Fruit fly (Drosophila melanogaster): Measurements from ENCODE around the gene Dyrk2.
A peak's percentile ranks its signal among the peaks of the same experiment; 100 is the strongest.

The Dyrk2 gene

dm6 chr2L:14226694-14227093 is 7.2 kb downstream of the Dyrk2 start:
- TF ChIP-seq usp (GFP tag; optimal IDR thresholded peaks at IDR 0.05) (no peak), woc (GFP tag; optimal IDR thresholded peaks at IDR 0.05) (no peak), CrebA (GFP tag; optimal IDR thresholded peaks at IDR 0.05; ENCODE audit: borderline replicate concordance) (peak; percentile 18)

- TF ChIP-seq Sp1 (GFP tag; optimal IDR thresholded peaks at IDR 0.05) (peak; percentile 80), rgr (GFP tag; optimal IDR thresholded peaks at IDR 0.05) (peak; percentile 78), Hr83 (GFP tag; optimal IDR thresholded peaks at IDR 0.05; ENCODE audit: poor library complexity, severe bottlenecking) (peak; percentile 20), CrebA (GFP tag; optimal IDR thresholded peaks at IDR 0.05; ENCODE audit: borderline replicate concordance) (peak; percentile 4), tai (GFP tag; optimal IDR thresholded peaks at IDR 0.05) (peak; percentile 19), lola (GFP tag; optimal IDR thresholded peaks at IDR 0.05) (no peak), Jra (GFP tag; optimal IDR thresholded peaks at IDR 0.05) (peak; percentile 17), psq (GFP tag; optimal IDR thresholded peaks at IDR 0.05) (peak; percentile 79), usp (GFP tag; optimal IDR thresholded peaks at IDR 0.05) (no peak), sage (GFP tag; optimal IDR thresholded peaks at IDR 0.05) (peak; percentile 69), CG9705 (GFP tag; optimal IDR thresholded peaks at IDR 0.05) (no peak), HLH106 (tag; optimal IDR thresholded peaks at IDR 0.05) (peak; percentile 81), Hr78 (GFP tag; optimal IDR thresholded peaks at IDR 0.05) (no peak), dsf (GFP tag; optimal IDR thresholded peaks at IDR 0.05; ENCODE audit: borderline replicate concordance) (no peak), ey (GFP tag; optimal IDR thresholded peaks at IDR 0.05) (peak; percentile 78), Vsx2 (GFP tag; optimal IDR thresholded peaks at IDR 0.05; ENCODE audit: partially characterized antibody) (no peak), N (GFP tag; optimal IDR thresholded peaks at IDR 0.05) (no peak), Myc (optimal IDR thresholded peaks at IDR 0.05) (no peak), woc (GFP tag; optimal IDR thresholded peaks at IDR 0.05) (peak; percentile 79), CG32264 (GFP tag; optimal IDR thresholded peaks at IDR 0.05) (peak; percentile 49), Rel (GFP tag; optimal IDR thresholded peaks at IDR 0.05) (peak; percentile 20), Rel (tag; optimal IDR thresholded peaks at IDR 0.05) (peak; percentile 37), OdsH (GFP tag; optimal IDR thresholded peaks at IDR 0.05) (peak; percentile 77), Dfd (GFP tag; optimal IDR thresholded peaks at IDR 0.05) (no peak), h (GFP tag; optimal IDR thresholded peaks at IDR 0.05) (peak; percentile 90), br (GFP tag; optimal IDR thresholded peaks at IDR 0.05) (peak; percentile 78), jim (GFP tag; optimal IDR thresholded peaks at IDR 0.05) (no peak), Abd-B (GFP tag; optimal IDR thresholded peaks at IDR 0.05) (no peak), dmrt93B (GFP tag; optimal IDR thresholded peaks at IDR 0.05) (peak; percentile 55), pan (optimal IDR thresholded peaks at IDR 0.05) (no peak), Dif (GFP tag; optimal IDR thresholded peaks at IDR 0.05; ENCODE audit: partially characterized antibody) (no peak), Mio (GFP tag; optimal IDR thresholded peaks at IDR 0.05) (no peak), sv (GFP tag; optimal IDR thresholded peaks at IDR 0.05) (no peak), brk (GFP tag; optimal IDR thresholded peaks at IDR 0.05) (peak; percentile 73), dl (GFP tag; optimal IDR thresholded peaks at IDR 0.05; ENCODE audit: insufficient read depth in 1 of 2, partially characterized antibody in 2 of 2) (no peak), Hnf4 (GFP tag; optimal IDR thresholded peaks at IDR 0.05) (peak; percentile 73), fru (GFP tag; optimal IDR thresholded peaks at IDR 0.05) (peak; percentile 88), foxo (GFP tag; optimal IDR thresholded peaks at IDR 0.05) (peak in 1 of 2 experiments; percentile 87), GATAd (GFP tag; optimal IDR thresholded peaks at IDR 0.05) (no peak)
Measured at dm6 chr2L:14225957-14226676, 7.8 kb downstream of the Dyrk2 start.

- TF ChIP-seq GATAd (GFP tag; optimal IDR thresholded peaks at IDR 0.05) (no peak), dl (GFP tag; optimal IDR thresholded peaks at IDR 0.05; ENCODE audit: insufficient read depth in 1 of 2, partially characterized antibody in 2 of 2) (no peak), fru (GFP tag; optimal IDR thresholded peaks at IDR 0.05) (no peak), psq (GFP tag; optimal IDR thresholded peaks at IDR 0.05) (no peak), Abd-B (GFP tag; optimal IDR thresholded peaks at IDR 0.05) (no peak), Hnf4 (GFP tag; optimal IDR thresholded peaks at IDR 0.05) (no peak), CrebA (GFP tag; optimal IDR thresholded peaks at IDR 0.05; ENCODE audit: borderline replicate concordance) (no peak), CG32264 (GFP tag; optimal IDR thresholded peaks at IDR 0.05) (no peak)
Measured at dm6 chr2L:14223355-14223754, 10.6 kb downstream of the Dyrk2 start.
